Fruit fly (Drosophila melanogaster): ENCODE results near the gene CG42852.

Gene CG42852

DNA sequence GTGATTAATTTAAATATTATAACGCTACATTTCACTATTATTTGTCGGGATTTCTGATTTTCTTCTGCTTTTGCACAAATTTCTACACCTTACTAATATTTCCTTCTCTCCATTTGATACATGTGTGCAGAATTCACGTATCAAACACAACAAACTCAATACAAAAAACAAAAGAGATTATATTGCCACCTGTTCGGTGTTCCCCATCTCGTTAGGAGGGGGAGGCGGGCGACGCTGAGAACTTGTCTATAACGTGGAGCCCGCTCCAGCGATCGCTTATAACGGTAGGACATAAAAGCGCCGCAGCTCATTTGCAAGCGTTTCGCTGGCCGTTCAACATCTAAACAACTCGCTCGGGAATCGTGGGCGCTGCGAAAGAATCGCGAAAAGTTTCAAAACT lies 22.0 kb upstream of the CG42852 start, which contains the start of gene CG9701:
Gene CG9701, plus strand, starts transcription at position 301 of the 400 bp plus-strand sequence.
- TF ChIP-seq sv (GFP tag; optimal IDR thresholded peaks at IDR 0.05), result no peak
- TF ChIP-seq CG32264 (GFP tag; optimal IDR thresholded peaks at IDR 0.05), result no peak
- no peak for TF ChIP-seq Myc (optimal IDR thresholded peaks at IDR 0.05)
- no peak for TF ChIP-seq Jra (GFP tag; optimal IDR thresholded peaks at IDR 0.05)
- no peak for TF ChIP-seq sage (GFP tag; optimal IDR thresholded peaks at IDR 0.05)

DNA sequence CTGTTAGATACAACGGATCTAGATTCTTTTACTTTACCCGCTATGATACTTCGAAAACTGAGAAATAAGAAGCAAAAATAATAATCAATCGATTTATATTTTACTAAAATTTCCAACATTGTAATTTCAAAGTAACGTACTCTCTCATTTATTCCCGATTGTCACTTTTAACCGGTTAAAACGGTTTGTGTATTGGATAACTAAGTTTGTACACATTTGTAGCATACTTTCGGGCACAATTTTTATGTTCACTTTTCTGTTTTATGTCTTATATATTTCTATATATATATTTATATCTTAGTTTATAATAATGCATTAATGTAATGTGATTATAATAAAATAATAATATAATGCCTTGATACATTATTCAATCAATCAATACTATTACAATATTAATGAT lies 13.6 kb upstream of the CG42852 start:
- no peak for TF ChIP-seq CrebA (GFP tag; optimal IDR thresholded peaks at IDR 0.05; ENCODE audit: borderline replicate concordance)
- TF ChIP-seq Myc (optimal IDR thresholded peaks at IDR 0.05), result peak; percentile 57

DNA sequence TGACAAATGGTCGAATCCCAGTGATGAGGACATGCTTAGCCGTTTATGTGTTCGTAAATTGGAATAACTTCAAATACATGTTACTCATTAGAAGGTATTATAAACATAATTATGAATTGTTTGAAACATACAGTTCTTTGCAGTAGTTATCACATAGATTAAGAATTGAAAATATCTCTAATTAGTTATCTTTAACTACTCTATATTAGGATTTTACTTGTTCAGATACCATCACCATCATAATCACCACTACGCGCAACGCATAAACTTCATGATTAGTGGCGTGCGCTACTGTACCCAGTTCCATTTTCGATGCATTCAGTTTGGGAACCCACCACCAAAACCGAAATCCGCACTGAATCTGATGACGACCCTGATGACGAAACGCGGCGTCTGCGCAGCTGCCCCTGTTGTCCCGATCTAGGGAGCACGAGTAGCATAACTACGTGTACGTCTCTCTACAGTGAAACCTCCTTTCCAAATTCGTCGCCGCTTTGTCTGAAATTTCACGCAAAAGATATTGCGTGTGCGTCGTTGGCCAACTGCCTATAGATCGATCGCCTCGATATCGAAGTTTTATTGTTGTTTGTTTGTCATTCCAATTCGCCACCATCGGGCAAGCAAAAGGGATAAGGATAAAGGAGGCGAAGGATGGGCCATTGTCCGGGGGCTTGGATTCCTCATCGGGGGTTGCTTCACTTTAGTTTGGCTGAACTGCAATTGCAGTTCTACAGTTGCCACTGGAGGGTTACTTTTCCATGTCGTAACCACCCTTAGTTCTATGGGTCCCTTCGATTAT lies 11.2 kb upstream of the CG42852 start:
- TF ChIP-seq Rel (GFP tag; optimal IDR thresholded peaks at IDR 0.05), result no peak
- no peak for TF ChIP-seq Rel (tag; optimal IDR thresholded peaks at IDR 0.05)

DNA sequence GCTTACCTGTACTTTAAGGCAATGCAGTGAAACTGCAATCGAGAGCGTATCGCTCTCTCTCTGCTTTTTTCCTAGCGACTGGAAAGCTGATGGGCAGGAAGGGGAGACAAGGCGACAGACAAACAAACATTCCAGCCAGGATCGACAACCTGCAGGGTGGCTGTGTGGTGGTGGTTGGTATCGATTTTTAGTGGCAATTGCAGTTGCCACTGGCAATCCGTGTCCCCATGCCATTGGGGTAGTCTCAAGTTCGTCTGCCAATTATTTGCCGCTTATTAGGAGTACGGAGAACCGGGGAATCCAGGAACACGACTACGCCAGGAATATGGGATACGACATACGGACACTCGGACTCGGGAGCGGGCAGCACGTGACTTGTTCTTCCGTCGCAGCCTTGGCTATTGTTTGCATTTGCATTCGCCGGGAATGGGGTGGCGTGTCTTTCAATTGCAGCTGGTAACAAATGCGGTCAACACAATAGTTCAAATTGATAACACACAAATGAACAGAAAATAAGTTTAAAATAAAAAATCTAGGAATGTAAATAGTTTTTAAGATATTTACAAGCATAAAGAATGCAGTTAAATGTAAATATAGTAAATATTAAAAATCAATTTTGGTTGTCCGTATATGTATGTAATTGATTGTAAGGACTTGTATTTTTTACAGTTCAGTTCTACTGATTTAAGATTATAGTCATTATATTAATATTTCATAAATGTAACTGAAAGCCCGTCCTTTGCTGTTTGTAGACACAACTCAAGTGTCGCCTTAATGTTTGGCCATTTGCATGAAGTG lies 8.5 kb upstream of the CG42852 start:
- TF ChIP-seq Rel (GFP tag; optimal IDR thresholded peaks at IDR 0.05), result no peak
- no peak for TF ChIP-seq Rel (tag; optimal IDR thresholded peaks at IDR 0.05)
- TF ChIP-seq foxo (GFP tag; optimal IDR thresholded peaks at IDR 0.05), result peak in 1 of 2 experiments; percentile 19
- TF ChIP-seq Sp1 (GFP tag; optimal IDR thresholded peaks at IDR 0.05), result peak; percentile 34
- peak; percentile 29 for TF ChIP-seq HLH106 (tag; optimal IDR thresholded peaks at IDR 0.05)
- peak; percentile 22 for TF ChIP-seq OdsH (GFP tag; optimal IDR thresholded peaks at IDR 0.05)

DNA sequence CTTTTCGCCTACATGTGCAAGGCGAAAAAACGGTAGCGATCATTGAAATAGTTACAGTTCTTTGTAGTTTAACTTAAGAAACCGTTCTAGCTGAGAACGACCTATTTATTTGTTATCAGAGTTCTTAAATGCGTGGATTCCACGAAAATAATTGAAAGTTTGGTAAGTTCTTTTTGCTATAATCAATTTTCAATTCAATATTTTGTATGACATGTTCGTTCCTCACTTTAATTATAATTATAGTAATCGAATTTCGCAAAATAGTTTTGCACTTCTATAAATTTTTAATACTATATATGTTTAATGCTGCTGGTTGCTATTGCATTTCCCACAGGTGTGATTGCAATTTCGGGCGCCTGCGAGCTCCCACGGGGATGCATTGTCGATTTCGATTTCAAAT lies 6.9 kb upstream of the CG42852 start:
- no peak for TF ChIP-seq br (GFP tag; optimal IDR thresholded peaks at IDR 0.05)
- peak; percentile 2 for TF ChIP-seq rgr (GFP tag; optimal IDR thresholded peaks at IDR 0.05)
- TF ChIP-seq fru (GFP tag; optimal IDR thresholded peaks at IDR 0.05), result peak; percentile 28
- peak; percentile 46 for TF ChIP-seq HLH106 (tag; optimal IDR thresholded peaks at IDR 0.05)
- TF ChIP-seq dmrt93B (GFP tag; optimal IDR thresholded peaks at IDR 0.05), result no peak
- TF ChIP-seq psq (GFP tag; optimal IDR thresholded peaks at IDR 0.05), result peak; percentile 16
- peak; percentile 44 for TF ChIP-seq Sp1 (GFP tag; optimal IDR thresholded peaks at IDR 0.05)
- TF ChIP-seq foxo (GFP tag; optimal IDR thresholded peaks at IDR 0.05), result peak in 1 of 2 experiments; percentile 28
- TF ChIP-seq Myc (optimal IDR thresholded peaks at IDR 0.05), result no peak
- peak; percentile 25 for TF ChIP-seq h (GFP tag; optimal IDR thresholded peaks at IDR 0.05)
- peak; percentile 11 for TF ChIP-seq OdsH (GFP tag; optimal IDR thresholded peaks at IDR 0.05)

DNA sequence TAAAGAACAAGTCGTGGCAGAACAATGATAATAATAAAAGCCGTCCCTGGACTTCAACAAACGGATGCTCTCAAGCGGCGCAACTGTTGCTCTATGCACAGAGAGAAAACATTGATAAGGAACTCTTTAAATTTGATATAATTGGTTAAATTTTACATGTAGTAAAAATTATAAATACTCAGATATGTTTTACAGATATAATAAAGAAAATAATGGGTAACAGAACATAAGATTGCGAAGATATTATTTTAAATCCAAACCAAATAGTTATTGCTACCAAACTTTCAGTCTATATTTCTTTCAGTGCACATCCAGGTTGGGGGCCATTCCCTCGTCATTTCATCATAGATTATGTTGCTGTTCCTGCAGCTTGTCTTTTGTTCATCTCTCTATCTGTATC lies 5.6 kb upstream of the CG42852 start:
- TF ChIP-seq dl (GFP tag; optimal IDR thresholded peaks at IDR 0.05; ENCODE audit: insufficient read depth in 1 of 2, partially characterized antibody in 2 of 2), result no peak
- no peak for TF ChIP-seq woc (GFP tag; optimal IDR thresholded peaks at IDR 0.05)
- TF ChIP-seq Myc (optimal IDR thresholded peaks at IDR 0.05), result no peak
- no peak for TF ChIP-seq jim (GFP tag; optimal IDR thresholded peaks at IDR 0.05)
- no peak for TF ChIP-seq lola (GFP tag; optimal IDR thresholded peaks at IDR 0.05)

DNA sequence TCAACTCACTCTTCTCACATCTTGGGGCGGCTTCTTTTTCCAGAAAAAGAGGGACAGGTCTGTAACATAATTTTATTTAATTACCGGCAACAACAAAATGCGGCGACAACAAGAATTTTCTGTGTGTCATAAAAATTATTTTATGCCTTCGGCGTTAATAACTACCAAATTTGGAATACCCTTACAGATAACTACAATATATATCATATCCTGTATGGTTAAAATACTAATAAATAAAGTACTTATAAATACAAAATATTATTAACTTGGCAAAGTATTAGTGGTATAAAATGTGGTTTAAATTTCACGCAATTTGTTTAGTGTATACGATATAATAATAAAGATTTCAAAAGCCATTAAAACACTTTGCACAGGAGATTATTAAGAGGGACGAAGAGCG lies 4.5 kb upstream of the CG42852 start:
- TF ChIP-seq psq (GFP tag; optimal IDR thresholded peaks at IDR 0.05) (no peak), Hr78 (GFP tag; optimal IDR thresholded peaks at IDR 0.05) (no peak), pan (optimal IDR thresholded peaks at IDR 0.05) (peak; percentile 26), CG9705 (GFP tag; optimal IDR thresholded peaks at IDR 0.05) (no peak)
